Fruit fly (Drosophila melanogaster) whole organism, embryonic: Measurements from ENCODE around the gene Mrp5.

ENCODE experiments used
- Abd-B ChIP-seq: fragments of 200-800 bp; sonication (Bioruptor generic); optimal IDR thresholded peaks from 2 replicates; lab custom pipeline; 2018; ENCODE audit warnings: missing biosample characterization, mild to moderate bottlenecking, missing genetic modification characterization, moderate library complexity
- BEAF-32 ChIP-seq: fragments of 200-800 bp; sonication (Bioruptor generic); optimal IDR thresholded peaks from 3 replicates; lab custom pipeline; 2017; ENCODE audit warnings: missing biosample characterization, missing genetic modification characterization, mild to moderate bottlenecking, moderate library complexity, missing genetic modification reagents
- Blimp-1 ChIP-seq: fragments of 200-800 bp; sonication (Bioruptor generic); optimal IDR thresholded peaks from 3 replicates; lab custom pipeline; 2018; ENCODE audit warnings: missing biosample characterization, missing genetic modification characterization, mild to moderate bottlenecking, moderate library complexity, missing genetic modification reagents
- CG10267 ChIP-seq: fragments of 200-800 bp; sonication (Bioruptor generic); optimal IDR thresholded peaks from 2 replicates; lab custom pipeline; 2018; ENCODE audit warnings: missing biosample characterization, mild to moderate bottlenecking, missing genetic modification characterization, moderate library complexity
- CG10543 ChIP-seq: fragments of 200-800 bp; sonication (Bioruptor generic); optimal IDR thresholded peaks from 3 replicates; lab custom pipeline; 2017; ENCODE audit warnings: missing biosample characterization, mild to moderate bottlenecking, missing genetic modification characterization, moderate library complexity
- CG11247 ChIP-seq: fragments of 200-800 bp; sonication (Bioruptor generic); IDR thresholded peaks from 2 replicates; pipeline ENCODE4 v1.3.6; 2022; ENCODE audit warnings: missing biosample characterization, missing genetic modification characterization
- CG13775 ChIP-seq: fragments of 200-800 bp; sonication (Bioruptor generic); optimal IDR thresholded peaks from 3 replicates; lab custom pipeline; 2017; ENCODE audit warnings: missing biosample characterization, mild to moderate bottlenecking, missing genetic modification characterization
- CG15011 ChIP-seq: fragments of 200-800 bp; sonication (Bioruptor generic); optimal IDR thresholded peaks from 3 replicates; lab custom pipeline; 2018; ENCODE audit warnings: missing biosample characterization, mild to moderate bottlenecking, missing genetic modification characterization
- CG15073 ChIP-seq: fragments of 200-800 bp; sonication (Bioruptor generic); optimal IDR thresholded peaks from 2 replicates; lab custom pipeline; 2016; ENCODE audit warnings: missing biosample characterization, missing genetic modification characterization
- CG1602 ChIP-seq: fragments of 200-800 bp; sonication (Bioruptor generic); optimal IDR thresholded peaks from 3 replicates; lab custom pipeline; 2016; ENCODE audit warnings: missing biosample characterization, missing genetic modification characterization
- CG1603 ChIP-seq: fragments of 200-800 bp; sonication (Bioruptor generic); optimal IDR thresholded peaks from 2 replicates; lab custom pipeline; 2019; ENCODE audit warnings: missing biosample characterization, mild to moderate bottlenecking, missing genetic modification characterization, moderate library complexity
- CG16815 ChIP-seq: fragments of 200-800 bp; sonication (Bioruptor generic); optimal IDR thresholded peaks from 3 replicates; lab custom pipeline; 2017; ENCODE audit warnings: missing biosample characterization, mild to moderate bottlenecking, missing genetic modification characterization
- CG17361 ChIP-seq: fragments of 200-800 bp; sonication (Bioruptor generic); IDR thresholded peaks from 3 replicates; pipeline ENCODE4 v1.3.6; 2022; ENCODE audit warnings: missing biosample characterization, missing genetic modification characterization
- CG1832 ChIP-seq: fragments of 200-800 bp; sonication (Bioruptor generic); optimal IDR thresholded peaks from 2 replicates; lab custom pipeline; 2017; ENCODE audit warnings: missing biosample characterization, mild to moderate bottlenecking, missing genetic modification characterization, inconsistent platforms
- CG2199 ChIP-seq: fragments of 200-800 bp; sonication (Bioruptor generic); IDR thresholded peaks from 3 replicates; pipeline ENCODE4 v1.3.6; 2022; ENCODE audit warnings: missing biosample characterization, missing genetic modification characterization
- CG31441 ChIP-seq: fragments of 200-800 bp; sonication (Bioruptor generic); IDR thresholded peaks from 2 replicates; pipeline ENCODE4 v1.3.6; 2022; ENCODE audit warnings: missing biosample characterization, missing genetic modification characterization
- CG3995 ChIP-seq: fragments of 200-800 bp; sonication (Bioruptor generic); optimal IDR thresholded peaks from 3 replicates; lab custom pipeline; 2016; ENCODE audit warnings: missing biosample characterization, missing genetic modification characterization
- CG6175 ChIP-seq: fragments of 200-800 bp; sonication (Bioruptor generic); IDR thresholded peaks from 3 replicates; pipeline ENCODE4 v1.3.6; 2022; ENCODE audit warnings: missing biosample characterization, missing genetic modification characterization
- CG6813 ChIP-seq: fragments of 200-800 bp; sonication (Bioruptor generic); optimal IDR thresholded peaks from 2 replicates; lab custom pipeline; 2017; ENCODE audit warnings: missing biosample characterization, missing genetic modification characterization, mild to moderate bottlenecking, moderate library complexity, missing genetic modification reagents
- CG8359 ChIP-seq: fragments of 200-800 bp; sonication (Bioruptor generic); optimal IDR thresholded peaks from 2 replicates; lab custom pipeline; 2017; ENCODE audit warnings: missing biosample characterization, mild to moderate bottlenecking, missing genetic modification characterization, borderline replicate concordance
- Dad ChIP-seq: fragments of 200-800 bp; sonication (Bioruptor generic); optimal IDR thresholded peaks from 3 replicates; lab custom pipeline; 2016; ENCODE audit warnings: missing biosample characterization, missing genetic modification characterization
- Dip3 ChIP-seq: fragments of 200-800 bp; sonication (Bioruptor generic); optimal IDR thresholded peaks from 3 replicates; lab custom pipeline; 2016; ENCODE audit warnings: missing biosample characterization, missing genetic modification characterization
- HLH3B ChIP-seq: fragments of 200-800 bp; sonication (Bioruptor generic); IDR thresholded peaks from 2 replicates; pipeline ENCODE4 v1.3.6; 2022; ENCODE audit warnings: missing biosample characterization, missing genetic modification characterization
- Mes4 ChIP-seq: fragments of 200-800 bp; sonication (Bioruptor generic); optimal IDR thresholded peaks from 2 replicates; lab custom pipeline; 2016; ENCODE audit warnings: missing biosample characterization, missing genetic modification characterization
- Myb ChIP-seq: fragments of 200-800 bp; sonication (Bioruptor generic); optimal IDR thresholded peaks from 2 replicates; lab custom pipeline; 2016; ENCODE audit warnings: missing biosample characterization, missing genetic modification characterization
- NC2β ChIP-seq: fragments of 200-800 bp; sonication (Bioruptor generic); optimal IDR thresholded peaks from 2 replicates; lab custom pipeline; 2016; ENCODE audit warnings: missing biosample characterization, missing genetic modification characterization
- Ravus ChIP-seq: fragments of 200-800 bp; sonication (Bioruptor generic); IDR thresholded peaks from 2 replicates; pipeline ENCODE4 v1.3.6; 2022; ENCODE audit warnings: missing biosample characterization, missing genetic modification characterization
- Six4 ChIP-seq: fragments of 200-800 bp; sonication (Bioruptor generic); optimal IDR thresholded peaks from 2 replicates; lab custom pipeline; 2016; ENCODE audit warnings: missing biosample characterization, missing genetic modification characterization
- Sox102F ChIP-seq: fragments of 200-800 bp; sonication (Bioruptor generic); optimal IDR thresholded peaks from 2 replicates; lab custom pipeline; 2018; ENCODE audit warnings: missing biosample characterization, mild to moderate bottlenecking, missing genetic modification characterization, moderate library complexity
- Spps ChIP-seq: fragments of 200-800 bp; sonication (Bioruptor generic); optimal IDR thresholded peaks from 2 replicates; lab custom pipeline; 2018; ENCODE audit warnings: missing biosample characterization, mild to moderate bottlenecking, missing genetic modification characterization
- Xbp1 ChIP-seq: fragments of 200-800 bp; sonication (Bioruptor generic); optimal IDR thresholded peaks from 3 replicates; lab custom pipeline; 2016; ENCODE audit warnings: missing biosample characterization, mild to moderate bottlenecking, missing genetic modification characterization
- ab ChIP-seq: fragments of 200-800 bp; sonication (Bioruptor generic); optimal IDR thresholded peaks from 2 replicates; lab custom pipeline; 2016; ENCODE audit warnings: missing biosample characterization, missing genetic modification characterization
- ac ChIP-seq: fragments of 200-800 bp; sonication (Bioruptor generic); optimal IDR thresholded peaks from 3 replicates; lab custom pipeline; 2017; ENCODE audit warnings: missing biosample characterization, mild to moderate bottlenecking, missing genetic modification characterization
- esg ChIP-seq: fragments of 200-800 bp; sonication (Bioruptor generic); conservative IDR thresholded peaks from 2 replicates; pipeline ENCODE4 v1.3.6; 2022; ENCODE audit warnings: missing biosample characterization, missing genetic modification characterization
- exex ChIP-seq: fragments of 200-800 bp; sonication (Bioruptor generic); optimal IDR thresholded peaks from 4 replicates; lab custom pipeline; 2018; ENCODE audit warnings: missing biosample characterization, mild to moderate bottlenecking, missing genetic modification characterization, moderate library complexity
- fd3F ChIP-seq: fragments of 200-800 bp; sonication (Bioruptor generic); optimal IDR thresholded peaks from 2 replicates; lab custom pipeline; 2018; ENCODE audit warnings: missing biosample characterization, mild to moderate bottlenecking, missing genetic modification characterization, moderate library complexity
- fd64A ChIP-seq: fragments of 200-800 bp; sonication (Bioruptor generic); optimal IDR thresholded peaks from 3 replicates; lab custom pipeline; 2018; ENCODE audit warnings: missing biosample characterization, mild to moderate bottlenecking, missing genetic modification characterization
- fru ChIP-seq: fragments of >200 bp; optimal IDR thresholded peaks from 2 replicates; lab custom pipeline; 2017
- ftz-f1 ChIP-seq: fragments of 200-800 bp; sonication (Bioruptor generic); optimal IDR thresholded peaks from 2 replicates; lab custom pipeline; 2016; ENCODE audit warnings: missing biosample characterization, missing genetic modification characterization
- hth ChIP-seq: fragments of >200 bp; optimal IDR thresholded peaks from 2 replicates; lab custom pipeline; 2017; ENCODE audit warnings: inconsistent platforms
- jing ChIP-seq: fragments of 200-800 bp; sonication (Bioruptor generic); optimal IDR thresholded peaks from 2 replicates; lab custom pipeline; 2018; ENCODE audit warnings: missing biosample characterization, mild to moderate bottlenecking, missing genetic modification characterization
- maf-S ChIP-seq: fragments of 200-800 bp; sonication (Bioruptor generic); optimal IDR thresholded peaks from 2 replicates; lab custom pipeline; 2016; ENCODE audit warnings: missing biosample characterization, missing genetic modification characterization
- odd ChIP-seq: fragments of 200-800 bp; sonication (Bioruptor generic); optimal IDR thresholded peaks from 2 replicates; lab custom pipeline; 2017; ENCODE audit warnings: missing biosample characterization, mild to moderate bottlenecking, missing genetic modification characterization
- slou ChIP-seq: fragments of 200-800 bp; sonication (Bioruptor generic); optimal IDR thresholded peaks from 3 replicates; lab custom pipeline; 2016; ENCODE audit warnings: missing biosample characterization, missing genetic modification characterization
- so ChIP-seq: fragments of 200-800 bp; sonication (Bioruptor generic); IDR thresholded peaks from 3 replicates; pipeline ENCODE4 v1.3.6; 2022; ENCODE audit warnings: missing biosample characterization, missing genetic modification characterization
- stc ChIP-seq: fragments of 200-800 bp; sonication (Bioruptor generic); IDR thresholded peaks from 2 replicates; pipeline ENCODE4 v1.3.6; 2022; ENCODE audit warnings: missing biosample characterization, missing genetic modification characterization
- tap ChIP-seq: fragments of 200-800 bp; optimal IDR thresholded peaks from 3 replicates; lab custom pipeline; 2019; ENCODE audit warnings: missing biosample characterization, mild to moderate bottlenecking, missing genetic modification characterization, moderate library complexity
- tx ChIP-seq: fragments of 200-800 bp; sonication (Bioruptor generic); optimal IDR thresholded peaks from 2 replicates; lab custom pipeline; 2016; ENCODE audit warnings: missing biosample characterization, missing genetic modification characterization
- wor ChIP-seq: fragments of 200-800 bp; sonication (Bioruptor generic); IDR thresholded peaks from 2 replicates; pipeline ENCODE4 v1.3.6; 2022; ENCODE audit warnings: missing biosample characterization, missing genetic modification characterization

Gene Mrp5

dm6 chr3R:19863979-19864775 is 11.3 kb downstream of the Mrp5 start, which contains the start of the genes CG4572 and CG4686 (continued):
- no peak for TF ChIP-seq tap (tag; lab: Kevin White, UChicago)
- peak; percentile 78 for TF ChIP-seq tx (GFP tag; lab: Kevin White, UChicago)
- no peak for TF ChIP-seq ftz-f1
- peak; percentile 74 for TF ChIP-seq CG1602 (GFP tag; lab: Kevin White, UChicago)
- TF ChIP-seq Abd-B, result peak; percentile 92
- no peak for TF ChIP-seq slou (GFP tag; lab: Kevin White, UChicago)
- TF ChIP-seq odd, result peak; percentile 48
- TF ChIP-seq CG1832, result no peak
- TF ChIP-seq CG8359 (GFP tag; lab: Kevin White, UChicago), result no peak
- TF ChIP-seq esg (GFP tag; lab: Robert Waterston, UW), result peak; percentile 35; the same call in 1 of the 2 replicates
- TF ChIP-seq Dip3 (GFP tag; lab: Kevin White, UChicago), result peak; percentile 84
- no peak for TF ChIP-seq fd64A (GFP tag; lab: Kevin White, UChicago)
- peak; percentile 45 for TF ChIP-seq BEAF-32 (GFP tag; lab: Kevin White, UChicago)
- no peak for TF ChIP-seq CG2199 (GFP tag; lab: Robert Waterston, UW)
- peak; percentile 51 for TF ChIP-seq exex (tag; lab: Kevin White, UChicago)
- TF ChIP-seq CG1603 (tag; lab: Kevin White, UChicago), result no peak
- TF ChIP-seq hth, result no peak
- peak; percentile 68 for TF ChIP-seq HLH3B (GFP tag; lab: Robert Waterston, UW)
- peak; percentile 40; the same call in 1 of the 2 replicates for TF ChIP-seq wor (GFP tag; lab: Robert Waterston, UW)
- peak; percentile 96 for TF ChIP-seq CG17361 (GFP tag; lab: Robert Waterston, UW)
- TF ChIP-seq Myb (GFP tag; lab: Kevin White, UChicago), result peak; percentile 64
- TF ChIP-seq CG3995 (GFP tag; lab: Kevin White, UChicago), result peak; percentile 97
- peak; percentile 74 for TF ChIP-seq Mes4 (GFP tag; lab: Kevin White, UChicago)
- TF ChIP-seq ab (GFP tag; lab: Kevin White, UChicago), result no peak
- no peak for TF ChIP-seq Spps (tag; lab: Kevin White, UChicago)
- peak; percentile 40 for TF ChIP-seq CG15011 (GFP tag; lab: Kevin White, UChicago)
- TF ChIP-seq Blimp-1 (GFP tag; lab: Kevin White, UChicago), result no peak
- TF ChIP-seq Xbp1 (GFP tag; lab: Kevin White, UChicago), result peak; percentile 79
- peak; percentile 31 for TF ChIP-seq CG6813 (GFP tag; lab: Kevin White, UChicago)
- no peak for TF ChIP-seq so
- peak; percentile 68; the same call in 1 of the 2 replicates for TF ChIP-seq CG11247 (GFP tag; lab: Robert Waterston, UW)
- TF ChIP-seq CG15073 (GFP tag; lab: Kevin White, UChicago), result no peak
- TF ChIP-seq fd3F (GFP tag; lab: Kevin White, UChicago), result peak; percentile 66
- peak; percentile 83 for TF ChIP-seq CG10543
- TF ChIP-seq ac (GFP tag; lab: Kevin White, UChicago), result no peak
- TF ChIP-seq CG13775 (GFP tag; lab: Kevin White, UChicago), result peak; percentile 74
- TF ChIP-seq Dad, result peak; percentile 48
- TF ChIP-seq CG31441 (GFP tag; lab: Robert Waterston, UW), result peak; percentile 92
- TF ChIP-seq CG10267, result peak; percentile 67
- TF ChIP-seq NC2β (GFP tag; lab: Kevin White, UChicago), result peak; percentile 67
- TF ChIP-seq maf-S (GFP tag; lab: Kevin White, UChicago), result peak; percentile 81
- peak; percentile 57 for TF ChIP-seq Six4
- peak; percentile 23 for TF ChIP-seq jing (GFP tag; lab: Kevin White, UChicago)
- TF ChIP-seq stc, result no peak; the same call in none of the 2 replicates
- peak; percentile 54 for TF ChIP-seq CG16815 (GFP tag; lab: Kevin White, UChicago)
- no peak for TF ChIP-seq Ravus (GFP tag; lab: Robert Waterston, UW)
- TF ChIP-seq fru (lab: Kevin White, UChicago), result no peak
- TF ChIP-seq CG6175 (GFP tag; lab: Robert Waterston, UW), result peak; percentile 44; the same call in 1 of the 3 replicates
- peak; percentile 63 for TF ChIP-seq Sox102F (GFP tag; lab: Kevin White, UChicago)
